Fruit fly (Drosophila melanogaster) whole organism, wandering third instar larva: ENCODE measurements around the gene CtIP.

Source experiments
- Abd-B ChIP-seq: fragments of >200 bp; optimal IDR thresholded peaks from 2 replicates; lab custom pipeline; 2017; ENCODE audit warnings: missing biosample characterization, missing genetic modification characterization
- CG32264 ChIP-seq: fragments of 200-800 bp; sonication (Bioruptor generic); optimal IDR thresholded peaks from 2 replicates; lab custom pipeline; 2016; ENCODE audit warnings: missing biosample characterization, missing genetic modification characterization
- CG9705 ChIP-seq: fragments of 200-800 bp; sonication (Bioruptor generic); optimal IDR thresholded peaks from 2 replicates; lab custom pipeline; 2018; ENCODE audit warnings: missing biosample characterization, mild to moderate bottlenecking, missing genetic modification characterization
- CrebA ChIP-seq: fragments of 200-800 bp; sonication (Bioruptor generic); optimal IDR thresholded peaks from 2 replicates; lab custom pipeline; 2016; ENCODE audit warnings: missing biosample characterization, mild to moderate bottlenecking, missing genetic modification characterization, borderline replicate concordance
- Dfd ChIP-seq: fragments of >200 bp; optimal IDR thresholded peaks from 2 replicates; lab custom pipeline; 2017; ENCODE audit warnings: missing biosample characterization, missing genetic modification characterization
- Dif ChIP-seq: fragments of 200-275, 200-300 bp; sonication (Bioruptor generic); optimal IDR thresholded peaks from 2 replicates; lab custom pipeline; 2018; ENCODE audit warnings: missing biosample characterization, missing genetic modification characterization; ENCODE audit not compliant: partially characterized antibody
- GATAd ChIP-seq: sonication (Bioruptor generic); optimal IDR thresholded peaks from 2 replicates; lab custom pipeline; 2016; ENCODE audit warnings: missing biosample characterization, missing genetic modification characterization
- HLH106 ChIP-seq: fragments of 200-800 bp; optimal IDR thresholded peaks from 3 replicates; lab custom pipeline; 2019; ENCODE audit warnings: missing biosample characterization, mild to moderate bottlenecking, missing genetic modification characterization, moderate library complexity
- Hnf4 ChIP-seq: fragments of 200-800 bp; sonication (Bioruptor generic); optimal IDR thresholded peaks from 2 replicates; lab custom pipeline; 2016; ENCODE audit warnings: missing biosample characterization, mild to moderate bottlenecking, missing genetic modification characterization
- Hr78 ChIP-seq: fragments of >200 bp; optimal IDR thresholded peaks from 2 replicates; lab custom pipeline; 2017; ENCODE audit warnings: missing biosample characterization, missing genetic modification characterization
- Jra ChIP-seq: sonication (Bioruptor generic); optimal IDR thresholded peaks from 2 replicates; lab custom pipeline; 2016; ENCODE audit warnings: missing biosample characterization, missing genetic modification characterization
- Mio ChIP-seq: sonication (Bioruptor generic); optimal IDR thresholded peaks from 2 replicates; lab custom pipeline; 2016; ENCODE audit warnings: missing biosample characterization, missing genetic modification characterization
- Myc ChIP-seq: fragments of >200 bp; optimal IDR thresholded peaks from 2 replicates; lab custom pipeline; 2017
- N ChIP-seq: fragments of >200 bp; optimal IDR thresholded peaks from 2 replicates; lab custom pipeline; 2018; ENCODE audit warnings: missing biosample characterization, missing external identifiers, missing genetic modification characterization
- OdsH ChIP-seq: fragments of 200-800 bp; sonication (Bioruptor generic); optimal IDR thresholded peaks from 2 replicates; lab custom pipeline; 2016; ENCODE audit warnings: missing biosample characterization, mild to moderate bottlenecking, missing genetic modification characterization
- Rel ChIP-seq, 2 experiments: fragments of 200-800 bp; sonication (Bioruptor generic) in 1 of 2; optimal IDR thresholded peaks; 2 replicates in 1 of 2; 3 replicates in 1 of 2; lab custom pipeline; 2016 to 2019; ENCODE audit warnings: mild to moderate bottlenecking in 2 of 2, missing biosample characterization in 2 of 2, missing genetic modification characterization in 2 of 2, moderate library complexity in 1 of 2
- Sp1 ChIP-seq: fragments of 200-800 bp; sonication (Bioruptor generic); optimal IDR thresholded peaks from 3 replicates; lab custom pipeline; 2019; ENCODE audit warnings: missing biosample characterization, mild to moderate bottlenecking, missing genetic modification characterization, moderate library complexity
- Vsx2 ChIP-seq: fragments of 200-300, 225-300 bp; sonication (Bioruptor generic); optimal IDR thresholded peaks from 2 replicates; lab custom pipeline; 2018; ENCODE audit warnings: missing biosample characterization, missing genetic modification characterization; ENCODE audit not compliant: partially characterized antibody
- br ChIP-seq: fragments of 200-800 bp; sonication (Bioruptor generic); optimal IDR thresholded peaks from 2 replicates; lab custom pipeline; 2016; ENCODE audit warnings: missing biosample characterization, missing genetic modification characterization
- brk ChIP-seq: fragments of 200-800 bp; sonication (Bioruptor generic); optimal IDR thresholded peaks from 2 replicates; lab custom pipeline; 2016; ENCODE audit warnings: missing biosample characterization, mild to moderate bottlenecking, missing genetic modification characterization
- dl ChIP-seq, 2 experiments: fragments of 175-275, 200-275 bp in 1 of 2; fragments of 200-275 bp in 1 of 2; sonication (Bioruptor generic); optimal IDR thresholded peaks; lab custom pipeline; 2018; ENCODE audit warnings: mild to moderate bottlenecking in 2 of 2, missing biosample characterization in 2 of 2, missing genetic modification characterization in 2 of 2, moderate library complexity in 2 of 2; ENCODE audit not compliant: partially characterized antibody in 2 of 2, insufficient read depth in 1 of 2
- dmrt93B ChIP-seq: fragments of 200-800 bp; sonication (Bioruptor generic); optimal IDR thresholded peaks from 2 replicates; lab custom pipeline; 2018; ENCODE audit warnings: missing biosample characterization, mild to moderate bottlenecking, missing genetic modification characterization
- dsf ChIP-seq: sonication (Bioruptor generic); optimal IDR thresholded peaks from 2 replicates; lab custom pipeline; 2016; ENCODE audit warnings: missing biosample characterization, missing genetic modification characterization, borderline replicate concordance
- ey ChIP-seq: fragments of 200-800 bp; sonication (Bioruptor generic); optimal IDR thresholded peaks from 2 replicates; lab custom pipeline; 2016; ENCODE audit warnings: missing biosample characterization, missing genetic modification characterization
- foxo ChIP-seq, 2 experiments: fragments of 200-800 bp; sonication (Bioruptor generic); optimal IDR thresholded peaks; 2 replicates in 1 of 2; 3 replicates in 1 of 2; lab custom pipeline; 2016 to 2017; ENCODE audit warnings: missing biosample characterization in 2 of 2, missing genetic modification characterization in 2 of 2
- fru ChIP-seq: fragments of 200-800 bp; sonication (Bioruptor generic); optimal IDR thresholded peaks from 3 replicates; lab custom pipeline; 2016; ENCODE audit warnings: missing biosample characterization, mild to moderate bottlenecking, missing genetic modification characterization
- h ChIP-seq: fragments of 200-800 bp; sonication (Bioruptor generic); optimal IDR thresholded peaks from 3 replicates; lab custom pipeline; 2016; ENCODE audit warnings: missing biosample characterization, mild to moderate bottlenecking, missing genetic modification characterization
- jim ChIP-seq: fragments of 175-275, 200-325 bp; sonication (Bioruptor generic); optimal IDR thresholded peaks from 2 replicates; lab custom pipeline; 2016; ENCODE audit warnings: missing biosample characterization, mild to moderate bottlenecking, missing genetic modification characterization
- lola ChIP-seq: fragments of >200 bp; optimal IDR thresholded peaks from 2 replicates; lab custom pipeline; 2017; ENCODE audit warnings: missing biosample characterization, missing genetic modification characterization
- psq ChIP-seq: fragments of 200-800 bp; sonication (Bioruptor generic); optimal IDR thresholded peaks from 3 replicates; lab custom pipeline; 2017; ENCODE audit warnings: missing biosample characterization, mild to moderate bottlenecking, missing genetic modification characterization, moderate library complexity
- rgr ChIP-seq: fragments of 200-800 bp; sonication (Bioruptor generic); optimal IDR thresholded peaks from 3 replicates; lab custom pipeline; 2016; ENCODE audit warnings: missing biosample characterization, mild to moderate bottlenecking, missing genetic modification characterization
- sage ChIP-seq: fragments of 200-800 bp; sonication (Bioruptor generic); optimal IDR thresholded peaks from 2 replicates; lab custom pipeline; 2016; ENCODE audit warnings: missing biosample characterization, mild to moderate bottlenecking, missing genetic modification characterization
- sv ChIP-seq: fragments of 200-800 bp; sonication (Bioruptor generic); optimal IDR thresholded peaks from 3 replicates; lab custom pipeline; 2016; ENCODE audit warnings: missing biosample characterization, missing genetic modification characterization
- tai ChIP-seq: sonication (Bioruptor generic); optimal IDR thresholded peaks from 2 replicates; lab custom pipeline; 2016; ENCODE audit warnings: missing biosample characterization, missing genetic modification characterization
- usp ChIP-seq: fragments of >200 bp; optimal IDR thresholded peaks from 2 replicates; lab custom pipeline; 2017; ENCODE audit warnings: missing biosample characterization, missing genetic modification characterization
- woc ChIP-seq: sonication (Bioruptor generic); optimal IDR thresholded peaks from 2 replicates; lab custom pipeline; 2016; ENCODE audit warnings: missing biosample characterization, mild to moderate bottlenecking, missing genetic modification characterization

Gene CtIP

dm6 chr3L:20397770-20398169 lies 38.3 kb upstream of the CtIP start:
- TF ChIP-seq fru (GFP tag; lab: Kevin White, UChicago) (no peak), sage (GFP tag; lab: Kevin White, UChicago) (no peak), brk (no peak), CrebA (GFP tag; lab: Kevin White, UChicago) (no peak), br (GFP tag; lab: Kevin White, UChicago) (no peak), Hnf4 (GFP tag; lab: Kevin White, UChicago) (no peak), Jra (GFP tag; lab: Kevin White, UChicago) (no peak), jim (GFP tag; lab: Kevin White, UChicago) (no peak), CG32264 (GFP tag; lab: Kevin White, UChicago) (no peak), usp (GFP tag; lab: Kevin White, UChicago) (no peak), Abd-B (no peak)

- TF ChIP-seq br (GFP tag; lab: Kevin White, UChicago) (peak; percentile 69), Jra (GFP tag; lab: Kevin White, UChicago) (peak; percentile 17), sage (GFP tag; lab: Kevin White, UChicago) (peak; percentile 19), ey (GFP tag; lab: Kevin White, UChicago) (peak; percentile 72), woc (peak; percentile 55), sv (peak; percentile 82), brk (peak; percentile 64), jim (GFP tag; lab: Kevin White, UChicago) (no peak), h (peak; percentile 76), rgr (peak; percentile 75), CrebA (GFP tag; lab: Kevin White, UChicago) (no peak), OdsH (GFP tag; lab: Kevin White, UChicago) (peak; percentile 66), foxo (GFP tag; optimal IDR thresholded peaks at IDR 0.05; lab: Kevin White, UChicago) (peak in 1 of 2 experiments; percentile 79), CG9705 (GFP tag; lab: Kevin White, UChicago) (peak; percentile 6), psq (GFP tag; lab: Kevin White, UChicago) (peak; percentile 59), dmrt93B (GFP tag; lab: Kevin White, UChicago) (peak; percentile 21), Dif (GFP tag; lab: Kevin White, UChicago) (peak; percentile 14), HLH106 (tag; lab: Kevin White, UChicago) (peak; percentile 59), Hnf4 (GFP tag; lab: Kevin White, UChicago) (peak; percentile 25), dl (GFP tag; optimal IDR thresholded peaks at IDR 0.05; lab: Kevin White, UChicago; ENCODE audit: insufficient read depth in 1 of 2, partially characterized antibody in 2 of 2) (no peak), Sp1 (peak; percentile 60), Abd-B (no peak), fru (GFP tag; lab: Kevin White, UChicago) (peak; percentile 69), Mio (GFP tag; lab: Kevin White, UChicago) (no peak), Rel (GFP tag; optimal IDR thresholded peaks at IDR 0.05; lab: Kevin White, UChicago) (no peak), Rel (tag; optimal IDR thresholded peaks at IDR 0.05; lab: Kevin White, UChicago) (no peak)
Observed at dm6 chr3L:20398243-20399222, 37.5 kb upstream of the CtIP start.

DNA sequence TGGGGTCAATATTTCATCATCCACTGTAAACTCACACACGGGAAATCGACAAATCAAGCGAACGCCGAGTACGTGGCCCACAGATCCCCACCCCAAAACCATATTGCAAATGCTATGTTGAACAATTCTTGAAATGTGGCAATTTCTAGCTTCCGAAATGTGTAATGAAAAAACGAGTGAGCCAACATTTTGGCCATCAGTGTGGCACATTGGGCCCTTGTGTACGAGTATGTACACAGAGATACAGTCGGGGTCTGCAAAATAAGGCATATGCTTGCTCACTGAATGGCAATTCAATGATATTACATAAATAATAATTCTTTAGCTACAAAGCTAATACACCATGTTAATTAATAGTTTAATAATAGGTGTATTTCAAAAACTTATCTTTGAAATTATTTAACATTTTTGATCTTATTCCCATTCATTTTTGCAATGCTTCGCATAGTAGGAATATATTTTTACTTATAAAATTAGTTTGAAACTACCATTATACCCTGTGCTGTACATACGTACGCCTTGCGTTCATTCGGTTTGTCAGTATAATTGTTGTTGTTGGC lies 36.4 kb upstream of the CtIP start:
- TF ChIP-seq N (no peak), rgr (peak; percentile 90), jim (GFP tag; lab: Kevin White, UChicago) (peak; percentile 18), CG9705 (GFP tag; lab: Kevin White, UChicago) (peak; percentile 85), Dfd (GFP tag; lab: Kevin White, UChicago) (no peak), psq (GFP tag; lab: Kevin White, UChicago) (peak; percentile 81), CG32264 (GFP tag; lab: Kevin White, UChicago) (peak; percentile 49), Rel (GFP tag; optimal IDR thresholded peaks at IDR 0.05; lab: Kevin White, UChicago) (peak; percentile 1), Rel (tag; optimal IDR thresholded peaks at IDR 0.05; lab: Kevin White, UChicago) (peak; percentile 71), br (GFP tag; lab: Kevin White, UChicago) (peak; percentile 80), Abd-B (no peak), Jra (GFP tag; lab: Kevin White, UChicago) (peak; percentile 71), tai (GFP tag; lab: Kevin White, UChicago) (peak; percentile 79), sv (peak; percentile 87), foxo (GFP tag; optimal IDR thresholded peaks at IDR 0.05; lab: Kevin White, UChicago) (peak; percentile 55 to 91), h (peak; percentile 91), brk (peak; percentile 83), sage (GFP tag; lab: Kevin White, UChicago) (peak; percentile 83), Sp1 (peak; percentile 93), lola (GFP tag; lab: Kevin White, UChicago) (no peak), GATAd (GFP tag; lab: Kevin White, UChicago) (no peak), dsf (no peak), Hnf4 (GFP tag; lab: Kevin White, UChicago) (peak; percentile 80), CrebA (GFP tag; lab: Kevin White, UChicago) (no peak), Hr78 (GFP tag; lab: Kevin White, UChicago) (no peak), dmrt93B (GFP tag; lab: Kevin White, UChicago) (peak; percentile 78), fru (GFP tag; lab: Kevin White, UChicago) (peak; percentile 90), Dif (GFP tag; lab: Kevin White, UChicago) (no peak), Myc (lab: Kevin White, UChicago) (no peak), usp (GFP tag; lab: Kevin White, UChicago) (no peak), Vsx2 (GFP tag; lab: Kevin White, UChicago) (no peak), ey (GFP tag; lab: Kevin White, UChicago) (peak; percentile 89), dl (GFP tag; optimal IDR thresholded peaks at IDR 0.05; lab: Kevin White, UChicago; ENCODE audit: insufficient read depth in 1 of 2, partially characterized antibody in 2 of 2) (no peak)
